Worm (Caenorhabditis elegans): ENCODE measurements around the gene T27A10.6.

Gene T27A10.6

ce11 chrX:3547097-3547496 is 49.1 kb downstream of the T27A10.6 start:
- TF ChIP-seq T26A5.8 (tag; optimal IDR thresholded peaks at IDR 0.05) = no peak
- TF ChIP-seq snpc-1.3 (tag; optimal IDR thresholded peaks at IDR 0.05; ENCODE audit: insufficient read depth) = no peak
- TF ChIP-seq B0035.1 (tag; optimal IDR thresholded peaks at IDR 0.05) = no peak
- TF ChIP-seq ama-1 (optimal IDR thresholded peaks at IDR 0.05) = no peak
- no peak for TF ChIP-seq ama-1 (GFP tag; optimal IDR thresholded peaks at IDR 0.05)
- no peak for TF ChIP-seq efl-1 (GFP tag; optimal IDR thresholded peaks at IDR 0.05)
- TF ChIP-seq him-1 (tag; optimal IDR thresholded peaks at IDR 0.05) = no peak
- TF ChIP-seq ets-4 (GFP tag; optimal IDR thresholded peaks at IDR 0.05) = no peak
- no peak for TF ChIP-seq Y67H2A.10 (GFP tag; conservative IDR thresholded peaks at IDR 0.05)
- TF ChIP-seq ceh-58 (GFP tag; IDR thresholded peaks at IDR 0.05) = no peak
- TF ChIP-seq snpc-3.4 (tag; optimal IDR thresholded peaks at IDR 0.05) = no peak
- no peak for TF ChIP-seq sptf-2 (GFP tag; optimal IDR thresholded peaks at IDR 0.05)
- no peak for TF ChIP-seq ztf-25 (GFP tag; IDR thresholded peaks at IDR 0.05)
- TF ChIP-seq C06A6.2 (GFP tag; conservative IDR thresholded peaks at IDR 0.05) = no peak
- TF ChIP-seq cebp-1 (GFP tag; IDR thresholded peaks at IDR 0.05) = no peak
- no peak for TF ChIP-seq cebp-1 (tag; optimal IDR thresholded peaks at IDR 0.05)
- TF ChIP-seq sdz-38 (tag; optimal IDR thresholded peaks at IDR 0.05) = no peak

- TF ChIP-seq ceh-27 (GFP tag; optimal IDR thresholded peaks at IDR 0.05) (no peak), rcor-1 (GFP tag; IDR thresholded peaks at IDR 0.05) (no peak), unc-62 (GFP tag; optimal IDR thresholded peaks at IDR 0.05) (no peak)
These were observed 53.9 kb downstream of the T27A10.6 start, which contains the start of gene rgs-7 for ce11 chrX:3542242-3542641. TSS of gene rgs-7 (plus strand) at chrX:3542542.

ce11 chrX:3540861-3541260 is 55.3 kb downstream of the T27A10.6 start:
- no peak for TF ChIP-seq cebp-1 (GFP tag; IDR thresholded peaks at IDR 0.05)
- TF ChIP-seq cebp-1 (tag; optimal IDR thresholded peaks at IDR 0.05) = peak; percentile 60
- no peak for TF ChIP-seq Y56A3A.18 (GFP tag; IDR thresholded peaks at IDR 0.05)
- TF ChIP-seq ekl-4 (GFP tag; IDR thresholded peaks at IDR 0.05) = no peak
- peak; percentile 53 for TF ChIP-seq ceh-27 (GFP tag; optimal IDR thresholded peaks at IDR 0.05)
- TF ChIP-seq bed-2 (GFP tag; IDR thresholded peaks at IDR 0.05) = 0 out of 2 replicates have a peak, but pooled peaks have one; percentile 15
- no peak for TF ChIP-seq rec-8 (tag; optimal IDR thresholded peaks at IDR 0.05)
- TF ChIP-seq cebp-2 (GFP tag; IDR thresholded peaks at IDR 0.05) = no peak
- TF ChIP-seq dox-1 (GFP tag; IDR thresholded peaks at IDR 0.05) = peak; percentile 42; the same call in 1 of the 2 replicates
- TF ChIP-seq aptf-2 (GFP tag; conservative IDR thresholded peaks at IDR 0.05) = no peak
- no peak for TF ChIP-seq F49E8.2 (tag; optimal IDR thresholded peaks at IDR 0.05; ENCODE audit: insufficient read depth)
- 0 out of 2 replicates have a peak, but pooled peaks have one; percentile 18 for TF ChIP-seq ceh-40 (GFP tag; IDR thresholded peaks at IDR 0.05)
- TF ChIP-seq fkh-3 (tag; optimal IDR thresholded peaks at IDR 0.05) = no peak
- peak; percentile 34; the same call in 1 of the 2 replicates for TF ChIP-seq hmg-1.2 (GFP tag; IDR thresholded peaks at IDR 0.05)
- no peak for TF ChIP-seq ztf-6 (GFP tag; IDR thresholded peaks at IDR 0.05)
- no peak for TF ChIP-seq athp-1 (tag; optimal IDR thresholded peaks at IDR 0.05)
- no peak for TF ChIP-seq let-526 (GFP tag; IDR thresholded peaks at IDR 0.05)
- TF ChIP-seq F37B4.10 (GFP tag; IDR thresholded peaks at IDR 0.05) = no peak
- TF ChIP-seq mel-28 (tag; optimal IDR thresholded peaks at IDR 0.05; ENCODE audit: borderline replicate concordance) = no peak
- no peak for TF ChIP-seq ztf-3 (GFP tag; optimal IDR thresholded peaks at IDR 0.05)
- TF ChIP-seq zim-3 (tag; optimal IDR thresholded peaks at IDR 0.05) = no peak
- no peak for TF ChIP-seq Y79H2A.3 (GFP tag; conservative IDR thresholded peaks at IDR 0.05)
- no peak for TF ChIP-seq B0035.1 (tag; optimal IDR thresholded peaks at IDR 0.05)
- peak; percentile 65 for TF ChIP-seq ztf-26 (tag; optimal IDR thresholded peaks at IDR 0.05)
- no peak for TF ChIP-seq madf-10 (tag; optimal IDR thresholded peaks at IDR 0.05)
